Worm (Caenorhabditis elegans) whole organism, L1 larva: ENCODE measurements around the gene sde-2.

ENCODE experiments used
- C04F5.9 ChIP-seq: sonication (generic microtip); optimal IDR thresholded peaks from 2 replicates; lab custom pipeline; 2016; ENCODE audit warnings: missing genetic modification characterization, missing compliant biosample characterization
- Y116A8C.19 ChIP-seq: sonication (generic microtip); optimal IDR thresholded peaks from 2 replicates; lab custom pipeline; 2016; ENCODE audit warnings: missing compliant biosample characterization, missing genetic modification characterization, borderline replicate concordance
- aha-1 ChIP-seq: fragments of 150-350 bp; optimal IDR thresholded peaks from 2 replicates; lab custom pipeline; 2014; ENCODE audit warnings: missing biosample characterization, missing genetic modification characterization
- alr-1 ChIP-seq: fragments of 200-800 bp; sonication (Bioruptor generic); optimal IDR thresholded peaks from 2 replicates; lab custom pipeline; 2018; ENCODE audit warnings: borderline replicate concordance, mild to moderate bottlenecking, missing genetic modification characterization, missing compliant biosample characterization
- aly-2 ChIP-seq: fragments of 150-350 bp; optimal IDR thresholded peaks from 2 replicates; lab custom pipeline; 2014; ENCODE audit warnings: missing biosample characterization, missing genetic modification characterization
- blmp-1 ChIP-seq: fragments of 150-350 bp; optimal IDR thresholded peaks from 2 replicates; lab custom pipeline; 2014; ENCODE audit warnings: missing biosample characterization, missing genetic modification characterization
- ceh-88 ChIP-seq: fragments of 200-800 bp; sonication (Bioruptor generic); IDR thresholded peaks from 2 replicates; pipeline ENCODE4 v1.3.6; 2022; ENCODE audit warnings: missing genetic modification characterization, missing compliant biosample characterization
- ces-1 ChIP-seq: fragments of 150-350 bp; optimal IDR thresholded peaks from 2 replicates; lab custom pipeline; 2014; ENCODE audit warnings: missing biosample characterization, missing genetic modification reagents, missing genetic modification characterization
- efl-1 ChIP-seq, 4 experiments: fragments of 150-350 bp; optimal IDR thresholded peaks in 3 of 4; peaks in 1 of 4; 1 replicate in 1 of 4; 2 replicates in 3 of 4; lab custom pipeline; 2014; ENCODE audit warnings: missing biosample characterization in 2 of 4, missing genetic modification characterization in 2 of 4, missing genetic modification reagents in 2 of 4
- efl-3 ChIP-seq: fragments of 200-800 bp; sonication (Bioruptor generic); optimal IDR thresholded peaks from 2 replicates; lab custom pipeline; 2018; ENCODE audit warnings: mild to moderate bottlenecking, missing genetic modification characterization, missing compliant biosample characterization
- egl-13 ChIP-seq: sonication (generic microtip); optimal IDR thresholded peaks from 2 replicates; lab custom pipeline; 2016; ENCODE audit warnings: missing genotype, missing genetic modification reagents, missing genetic modification characterization, missing compliant biosample characterization
- egl-27 ChIP-seq, 2 experiments: fragments of 150-350 bp in 1 of 2; sonication (generic microtip); optimal IDR thresholded peaks; 3 replicates each; lab custom pipeline; 2017 to 2018; ENCODE audit warnings: missing biosample characterization in 2 of 2, missing genetic modification characterization in 2 of 2, missing genetic modification reagents in 2 of 2
- ets-5 ChIP-seq: fragments of 200-800 bp; sonication (Bioruptor generic); IDR thresholded peaks from 2 replicates; pipeline ENCODE4 v1.3.6; 2022; ENCODE audit warnings: missing genetic modification characterization, missing compliant biosample characterization
- fkh-8 ChIP-seq: sonication (generic microtip); optimal IDR thresholded peaks from 2 replicates; lab custom pipeline; 2016; ENCODE audit warnings: mild to moderate bottlenecking, missing genetic modification characterization, missing compliant biosample characterization
- fos-1 ChIP-seq: fragments of 150-350 bp; optimal IDR thresholded peaks from 2 replicates; lab custom pipeline; 2014; ENCODE audit warnings: missing biosample characterization, missing genetic modification characterization
- hlh-17 ChIP-seq: fragments of 200-800 bp; sonication (Bioruptor generic); optimal IDR thresholded peaks from 2 replicates; lab custom pipeline; 2018; ENCODE audit warnings: missing genetic modification characterization, mild to moderate bottlenecking, missing compliant biosample characterization, moderate library complexity, borderline replicate concordance
- irx-1 ChIP-seq: sonication (generic microtip); optimal IDR thresholded peaks from 2 replicates; lab custom pipeline; 2016; ENCODE audit warnings: missing genetic modification characterization, missing compliant biosample characterization
- lin-14 ChIP-seq: fragments of 200-800 bp; sonication (Bioruptor generic); optimal IDR thresholded peaks from 2 replicates; lab custom pipeline; 2018; ENCODE audit warnings: mild to moderate bottlenecking, missing genetic modification characterization, moderate library complexity, missing compliant biosample characterization
- lin-35 ChIP-seq, 2 experiments: fragments of 150-350 bp; optimal IDR thresholded peaks; 2 replicates each; lab custom pipeline; 2014; ENCODE audit warnings: missing biosample characterization in 2 of 2, missing genetic modification characterization in 2 of 2, missing genetic modification reagents in 2 of 2
- lin-39 ChIP-seq: fragments of 150-350 bp; optimal IDR thresholded peaks from 2 replicates; lab custom pipeline; 2014; ENCODE audit warnings: missing biosample characterization, missing genetic modification reagents, missing genetic modification characterization
- mab-9 ChIP-seq: fragments of 200-800 bp; sonication (Bioruptor generic); IDR thresholded peaks from 2 replicates; pipeline ENCODE4 v1.3.6; 2022; ENCODE audit warnings: missing genetic modification reagents, missing genetic modification characterization, missing compliant biosample characterization
- mdl-1 ChIP-seq, 2 experiments: fragments of 150-350 bp; optimal IDR thresholded peaks; 2 replicates each; lab custom pipeline; 2014 to 2017; ENCODE audit warnings: missing biosample characterization in 2 of 2, missing genetic modification characterization in 2 of 2, inconsistent platforms in 1 of 2
- nhr-20 ChIP-seq: sonication (generic microtip); optimal IDR thresholded peaks from 2 replicates; lab custom pipeline; 2016; ENCODE audit warnings: mild to moderate bottlenecking, missing genetic modification characterization, missing compliant biosample characterization
- nhr-237 ChIP-seq: fragments of 150-350 bp; optimal IDR thresholded peaks from 2 replicates; lab custom pipeline; 2014; ENCODE audit warnings: missing biosample characterization, missing genetic modification characterization
- nhr-28 ChIP-seq: fragments of 150-350 bp; optimal IDR thresholded peaks from 2 replicates; lab custom pipeline; 2014; ENCODE audit warnings: missing biosample characterization, missing genetic modification characterization
- nhr-76 ChIP-seq: sonication (generic microtip); optimal IDR thresholded peaks from 2 replicates; lab custom pipeline; 2017; ENCODE audit warnings: missing biosample characterization, missing genetic modification characterization
- snpc-4 ChIP-seq: fragments of 150-350 bp; optimal IDR thresholded peaks from 2 replicates; lab custom pipeline; 2014; ENCODE audit warnings: missing biosample characterization, missing genetic modification characterization
- sox-4 ChIP-seq: sonication (generic microtip); optimal IDR thresholded peaks from 2 replicates; lab custom pipeline; 2016; ENCODE audit warnings: missing genetic modification characterization, missing compliant biosample characterization
- sup-37 ChIP-seq: fragments of 200-800 bp; sonication (Bioruptor generic); optimal IDR thresholded peaks from 2 replicates; lab custom pipeline; 2018; ENCODE audit warnings: mild to moderate bottlenecking, missing genetic modification characterization, missing compliant biosample characterization
- zag-1 ChIP-seq: fragments of 150-350 bp; optimal IDR thresholded peaks from 2 replicates; lab custom pipeline; 2014; ENCODE audit warnings: missing biosample characterization, missing genetic modification characterization
- ztf-11 ChIP-seq, 2 experiments: sonication (generic microtip); optimal IDR thresholded peaks; 2 replicates each; lab custom pipeline; 2016 to 2017; ENCODE audit warnings: missing genetic modification characterization in 2 of 2, missing biosample characterization in 1 of 2, missing compliant biosample characterization in 1 of 2

The sde-2 gene

DNA sequence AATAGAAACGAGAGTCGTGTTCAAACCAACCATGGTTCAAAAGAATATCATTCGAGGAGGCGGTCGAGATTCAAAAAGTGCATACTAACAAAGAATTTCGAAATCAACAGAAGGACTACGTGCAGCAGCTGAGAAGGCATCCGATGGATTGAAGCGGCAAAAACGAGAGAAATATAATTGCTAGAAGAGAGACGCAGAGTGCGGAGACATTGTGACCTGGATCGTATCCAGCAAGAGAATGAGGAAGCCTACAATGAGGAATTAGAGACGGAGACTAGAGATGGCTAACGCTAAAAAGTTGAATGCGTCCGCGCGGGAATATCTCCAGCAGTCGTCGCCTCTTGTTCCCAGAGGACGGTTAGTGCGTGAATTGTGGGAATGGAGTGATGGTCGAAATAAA lies 17.6 kb upstream of the sde-2 start:
- TF ChIP-seq aha-1 (tag; lab: Kevin White, UChicago), result no peak
- TF ChIP-seq blmp-1 (tag; lab: Kevin White, UChicago), result peak; percentile 61
- TF ChIP-seq nhr-20 (tag; lab: Kevin White, UChicago), result no peak

DNA sequence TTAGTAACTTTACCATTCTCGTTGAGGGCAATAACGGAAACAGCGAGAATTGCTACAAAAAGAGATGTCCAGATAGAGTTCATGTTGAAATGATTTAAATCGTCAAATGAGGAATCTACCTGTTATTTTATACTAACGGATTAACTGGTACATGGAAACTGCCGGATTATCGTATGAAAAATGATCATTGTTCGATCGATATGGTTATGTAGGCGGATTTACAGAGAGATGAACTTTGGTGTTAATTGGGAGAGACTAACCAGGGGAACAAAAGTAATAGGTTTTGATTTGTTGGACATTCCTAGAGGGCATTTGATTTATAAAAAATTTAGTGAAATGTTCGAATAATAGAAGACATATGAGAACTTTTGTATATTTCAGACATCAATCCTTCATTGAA lies 15.6 kb upstream of the sde-2 start, which contains the start of gene spig-9:
Gene spig-9 (minus strand): TSS at position 101 of the 400 bp plus-strand sequence.
- TF ChIP-seq ceh-88 (GFP tag; lab: Robert Waterston, UW), result no peak
- no peak for TF ChIP-seq snpc-4
- no peak for TF ChIP-seq zag-1 (tag; lab: Kevin White, UChicago)
- TF ChIP-seq fkh-8, result no peak
- no peak for TF ChIP-seq nhr-20 (tag; lab: Kevin White, UChicago)
- no peak for TF ChIP-seq ces-1 (GFP tag; lab: Kevin White, UChicago)

- no peak for TF ChIP-seq nhr-28
- no peak for TF ChIP-seq aly-2 (tag; lab: Kevin White, UChicago)
- TF ChIP-seq sup-37 (GFP tag; lab: Kevin White, UChicago), result no peak
- no peak for TF ChIP-seq mdl-1 (tag; optimal IDR thresholded peaks at IDR 0.05; lab: Kevin White, UChicago)
- TF ChIP-seq ztf-11 (tag; optimal IDR thresholded peaks at IDR 0.05; lab: Kevin White, UChicago), result no peak
- no peak for TF ChIP-seq alr-1 (tag; lab: Kevin White, UChicago)
- no peak for TF ChIP-seq hlh-17 (GFP tag; lab: Kevin White, UChicago)
- TF ChIP-seq aha-1 (tag; lab: Kevin White, UChicago), result no peak
- TF ChIP-seq mab-9 (GFP tag; lab: Robert Waterston, UW), result no peak
- no peak for TF ChIP-seq ets-5 (GFP tag; lab: Robert Waterston, UW)
- TF ChIP-seq lin-35 (GFP tag; optimal IDR thresholded peaks at IDR 0.05; lab: Kevin White, UChicago), result no peak
- no peak for TF ChIP-seq Y116A8C.19 (tag; lab: Kevin White, UChicago)
- no peak for TF ChIP-seq nhr-20 (tag; lab: Kevin White, UChicago)
These were observed 13.5 kb upstream of the sde-2 start, which contains the start of gene F53F4.7 for ce11 chrV:13613870-13614269. TSS of gene F53F4.7 (minus strand) at chrV:13613970.

DNA sequence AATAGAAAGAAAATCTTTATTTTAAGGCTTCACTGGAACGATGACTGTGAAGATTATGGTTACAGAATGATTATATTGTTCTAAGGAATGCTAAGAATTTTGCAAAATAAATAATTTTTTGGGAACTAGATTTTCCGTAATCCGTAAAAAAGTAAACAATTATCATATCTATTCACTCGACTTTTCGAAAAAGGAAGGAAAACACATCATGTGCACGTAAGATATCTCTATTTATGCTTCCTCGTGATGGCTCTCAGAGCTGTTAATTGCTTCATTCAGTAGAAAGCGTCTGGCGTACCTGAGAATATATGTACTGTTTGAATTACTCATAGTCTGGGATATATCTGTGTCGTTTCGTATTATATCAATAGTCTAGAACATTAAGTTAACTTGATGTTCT lies 7.6 kb upstream of the sde-2 start, which contains the start of gene srd-11:
Gene srd-11 (minus strand): TSS at position 101 of the 400 bp plus-strand sequence.
- TF ChIP-seq C04F5.9 (tag; lab: Kevin White, UChicago) (no peak), nhr-76 (tag; lab: Kevin White, UChicago) (no peak), egl-13 (tag; lab: Kevin White, UChicago) (no peak), egl-27 (tag; optimal IDR thresholded peaks at IDR 0.05; lab: Kevin White, UChicago) (no peak), efl-3 (GFP tag; lab: Kevin White, UChicago) (no peak), sox-4 (tag; lab: Kevin White, UChicago) (no peak), efl-1 (optimal IDR thresholded peaks at IDR 0.05; lab: Kevin White, UChicago) (no peak), efl-1 (GFP tag; optimal IDR thresholded peaks at IDR 0.05 in 1 of 2; lab: Kevin White, UChicago) (peak in 1 of 2 experiments; percentile 26), irx-1 (tag; lab: Kevin White, UChicago) (no peak), fos-1 (tag; lab: Kevin White, UChicago) (no peak)

DNA sequence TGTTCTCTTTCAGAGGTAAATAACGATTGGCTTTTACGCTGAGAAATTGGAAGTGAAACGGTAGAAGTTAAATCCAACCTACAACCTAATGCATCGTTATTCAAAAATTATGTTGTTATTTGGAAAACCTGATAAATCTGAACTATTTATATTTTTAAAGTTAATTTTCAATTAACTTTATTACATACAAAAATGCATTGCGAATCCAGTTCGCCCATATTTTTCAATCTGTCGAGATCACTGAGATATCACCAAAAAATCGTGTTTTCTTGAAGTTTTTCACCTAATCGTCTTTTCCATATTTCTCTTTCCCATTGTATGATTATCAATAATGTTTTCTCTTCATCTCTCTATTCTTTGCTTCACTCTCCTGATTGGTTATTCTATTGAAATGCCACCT lies 6.7 kb upstream of the sde-2 start, which contains the start of gene F53F4.15:
Gene F53F4.15 (plus strand): TSS at position 301 of the 400 bp plus-strand sequence.
- TF ChIP-seq lin-14 (GFP tag; lab: Kevin White, UChicago), result no peak
- no peak for TF ChIP-seq nhr-28
- TF ChIP-seq lin-39, result no peak
- TF ChIP-seq sox-4 (tag; lab: Kevin White, UChicago), result no peak
- TF ChIP-seq, all 84 proteins: peak for 0

- no peak for TF ChIP-seq aly-2 (tag; lab: Kevin White, UChicago)
- no peak for TF ChIP-seq nhr-237 (tag; lab: Kevin White, UChicago)
These were observed 5.7 kb upstream of the sde-2 start, which contains the start of gene F53F4.16 for ce11 chrV:13621720-13622119. TSS of gene F53F4.16 (minus strand) at chrV:13621820.
